Fruit fly (Drosophila melanogaster) whole organism, embryonic: ENCODE data around the gene Aps.

Experiments
- Atf-2 ChIP-seq: fragments of 200-800 bp; sonication (Bioruptor generic); optimal IDR thresholded peaks from 2 replicates; lab custom pipeline; 2016; ENCODE audit warnings: missing biosample characterization, missing genetic modification characterization
- CG10565 ChIP-seq: fragments of 200-800 bp; sonication (Bioruptor generic); optimal IDR thresholded peaks from 3 replicates; lab custom pipeline; 2016; ENCODE audit warnings: missing biosample characterization, mild to moderate bottlenecking, missing genetic modification characterization
- CG13123 ChIP-seq: fragments of 200-800 bp; sonication (Bioruptor generic); optimal IDR thresholded peaks from 2 replicates; lab custom pipeline; 2016; ENCODE audit warnings: missing biosample characterization, missing genetic modification characterization
- CG13424 ChIP-seq: fragments of 200-800 bp; sonication (Bioruptor generic); optimal IDR thresholded peaks from 2 replicates; lab custom pipeline; 2019; ENCODE audit warnings: missing biosample characterization, mild to moderate bottlenecking, missing genetic modification characterization, moderate library complexity
- CG13624 ChIP-seq: fragments of 200-800 bp; sonication (Bioruptor generic); optimal IDR thresholded peaks from 2 replicates; lab custom pipeline; 2016; ENCODE audit warnings: missing biosample characterization, missing genetic modification characterization
- CG1529 ChIP-seq: fragments of 200-800 bp; sonication (Bioruptor generic); optimal IDR thresholded peaks from 3 replicates; lab custom pipeline; 2018; ENCODE audit warnings: missing biosample characterization, missing genetic modification characterization
- CG16813 ChIP-seq: fragments of 200-800 bp; sonication (Bioruptor generic); IDR thresholded peaks from 3 replicates; pipeline ENCODE4 v1.3.6; 2022; ENCODE audit warnings: missing biosample characterization, missing genetic modification characterization; ENCODE audit not compliant: partially characterized antibody
- CG2199 ChIP-seq: fragments of 200-800 bp; sonication (Bioruptor generic); IDR thresholded peaks from 3 replicates; pipeline ENCODE4 v1.3.6; 2022; ENCODE audit warnings: missing biosample characterization, missing genetic modification characterization
- CG2712 ChIP-seq: fragments of 200-800 bp; optimal IDR thresholded peaks from 3 replicates; lab custom pipeline; 2019; ENCODE audit warnings: missing biosample characterization, mild to moderate bottlenecking, missing genetic modification characterization, moderate library complexity
- CG32772 ChIP-seq: fragments of 200-800 bp; sonication (Bioruptor generic); IDR thresholded peaks from 2 replicates; pipeline ENCODE4 v1.3.6; 2022; ENCODE audit warnings: missing biosample characterization, missing genetic modification characterization
- CG3995 ChIP-seq: fragments of 200-800 bp; sonication (Bioruptor generic); optimal IDR thresholded peaks from 3 replicates; lab custom pipeline; 2016; ENCODE audit warnings: missing biosample characterization, missing genetic modification characterization
- CG8478 ChIP-seq: fragments of >200 bp; optimal IDR thresholded peaks from 2 replicates; lab custom pipeline; 2018
- CG9817 ChIP-seq: fragments of 200-800 bp; sonication (Bioruptor generic); optimal IDR thresholded peaks from 2 replicates; lab custom pipeline; 2018; ENCODE audit warnings: missing biosample characterization, mild to moderate bottlenecking, missing genetic modification characterization, moderate library complexity
- CrebB ChIP-seq: fragments of 200-800 bp; sonication (Bioruptor generic); optimal IDR thresholded peaks from 3 replicates; lab custom pipeline; 2018; ENCODE audit warnings: missing biosample characterization, mild to moderate bottlenecking, missing genetic modification characterization
- D ChIP-seq, 2 experiments: fragments of 200-800 bp in 1 of 2; fragments of >200 bp in 1 of 2; sonication (Bioruptor generic) in 1 of 2; optimal IDR thresholded peaks; 2 replicates in 1 of 2; 3 replicates in 1 of 2; lab custom pipeline; 2017; ENCODE audit warnings: mild to moderate bottlenecking in 1 of 2, missing biosample characterization in 1 of 2, missing genetic modification characterization in 1 of 2, missing genetic modification reagents in 1 of 2
- E2f2 ChIP-seq: fragments of 200-800 bp; sonication (Bioruptor generic); IDR thresholded peaks from 2 replicates; pipeline ENCODE4 v1.3.6; 2022; ENCODE audit warnings: missing biosample characterization, missing genetic modification characterization
- Ets65A ChIP-seq: fragments of 200-800 bp; sonication (Bioruptor generic); peaks from one replicate; lab custom pipeline; 2016; ENCODE audit warnings: missing biosample characterization, missing genetic modification characterization
- Hr39 ChIP-seq: fragments of >200 bp; optimal IDR thresholded peaks from 2 replicates; lab custom pipeline; 2017
- Hr51 ChIP-seq, 2 experiments: fragments of 200-800 bp; sonication (Bioruptor generic); optimal IDR thresholded peaks; 2 replicates in 1 of 2; 3 replicates in 1 of 2; lab custom pipeline; 2016 to 2018; ENCODE audit warnings: missing biosample characterization in 2 of 2, missing genetic modification characterization in 2 of 2, mild to moderate bottlenecking in 1 of 2, moderate library complexity in 1 of 2
- Hsf ChIP-seq: fragments of 200-800 bp; sonication (Bioruptor generic); optimal IDR thresholded peaks from 3 replicates; lab custom pipeline; 2016; ENCODE audit warnings: missing biosample characterization, missing genetic modification characterization
- Lpt ChIP-seq: fragments of >200 bp; optimal IDR thresholded peaks from 2 replicates; lab custom pipeline; 2018; ENCODE audit warnings: missing biosample characterization, missing genetic modification characterization
- Med ChIP-seq: fragments of 200-800 bp; sonication (Bioruptor generic); peaks from one replicate; lab custom pipeline; 2016; ENCODE audit warnings: missing biosample characterization, missing genetic modification characterization, mild to moderate bottlenecking, inconsistent platforms, moderate library complexity
- Mes4 ChIP-seq: fragments of 200-800 bp; sonication (Bioruptor generic); optimal IDR thresholded peaks from 2 replicates; lab custom pipeline; 2016; ENCODE audit warnings: missing biosample characterization, missing genetic modification characterization
- Ptx1 ChIP-seq: fragments of 200-800 bp; sonication (Bioruptor generic); IDR thresholded peaks from 2 replicates; pipeline ENCODE4 v1.3.6; 2022; ENCODE audit warnings: missing biosample characterization, missing genetic modification characterization
- Xrp1 ChIP-seq: fragments of 200-800 bp; sonication (Bioruptor generic); IDR thresholded peaks from 2 replicates; pipeline ENCODE4 v1.3.6; 2022; ENCODE audit warnings: missing biosample characterization, missing genetic modification characterization
- ab ChIP-seq: fragments of 200-800 bp; sonication (Bioruptor generic); optimal IDR thresholded peaks from 2 replicates; lab custom pipeline; 2016; ENCODE audit warnings: missing biosample characterization, missing genetic modification characterization
- bbx ChIP-seq: fragments of 200-800 bp; sonication (Bioruptor generic); IDR thresholded peaks from 2 replicates; pipeline ENCODE4 v1.3.6; 2022; ENCODE audit warnings: missing biosample characterization, missing genetic modification characterization; ENCODE audit not compliant: partially characterized antibody
- cas ChIP-seq: fragments of 200-800 bp; sonication (Bioruptor generic); IDR thresholded peaks from 2 replicates; pipeline ENCODE4 v1.3.6; 2022; ENCODE audit warnings: missing biosample characterization, missing genetic modification characterization
- chinmo ChIP-seq: fragments of 200-800 bp; sonication (Bioruptor generic); IDR thresholded peaks from 4 replicates; pipeline ENCODE4 v1.3.6; 2022; ENCODE audit warnings: missing biosample characterization, missing genetic modification characterization; ENCODE audit not compliant: partially characterized antibody
- chm ChIP-seq: fragments of 200-800 bp; sonication (Bioruptor generic); IDR thresholded peaks from 2 replicates; pipeline ENCODE4 v1.3.6; 2022; ENCODE audit warnings: missing biosample characterization, missing genetic modification characterization
- corto ChIP-seq: fragments of 200-800 bp; sonication (Bioruptor generic); optimal IDR thresholded peaks from 2 replicates; lab custom pipeline; 2016; ENCODE audit warnings: missing biosample characterization, mild to moderate bottlenecking, missing genetic modification characterization, moderate library complexity
- crol ChIP-seq: fragments of 200-800 bp; sonication (Bioruptor generic); IDR thresholded peaks from 2 replicates; pipeline ENCODE4 v1.3.6; 2022; ENCODE audit warnings: missing biosample characterization, missing genetic modification characterization
- da ChIP-seq: fragments of 200-800 bp; sonication (Bioruptor generic); optimal IDR thresholded peaks from 2 replicates; lab custom pipeline; 2016; ENCODE audit warnings: missing biosample characterization, missing genetic modification characterization
- ftz-f1 ChIP-seq: fragments of 200-800 bp; sonication (Bioruptor generic); optimal IDR thresholded peaks from 2 replicates; lab custom pipeline; 2016; ENCODE audit warnings: missing biosample characterization, missing genetic modification characterization
- gcm2 ChIP-seq: fragments of 200-800 bp; sonication (Bioruptor generic); optimal IDR thresholded peaks from 2 replicates; lab custom pipeline; 2016; ENCODE audit warnings: missing biosample characterization, missing genetic modification characterization
- knrl ChIP-seq: fragments of 200-800 bp; sonication (Bioruptor generic); IDR thresholded peaks from 3 replicates; pipeline ENCODE4 v1.3.6; 2022; ENCODE audit warnings: missing biosample characterization, missing genetic modification characterization; ENCODE audit not compliant: partially characterized antibody
- lilli ChIP-seq: fragments of 200-800 bp; sonication (Bioruptor generic); optimal IDR thresholded peaks from 3 replicates; lab custom pipeline; 2016; ENCODE audit warnings: missing biosample characterization, missing genetic modification characterization
- org-1 ChIP-seq: fragments of 200-800 bp; sonication (Bioruptor generic); optimal IDR thresholded peaks from 2 replicates; lab custom pipeline; 2017; ENCODE audit warnings: missing biosample characterization, missing genetic modification characterization
- pita ChIP-seq: fragments of 200-800 bp; sonication (Bioruptor generic); optimal IDR thresholded peaks from 2 replicates; lab custom pipeline; 2017; ENCODE audit warnings: missing biosample characterization, mild to moderate bottlenecking, missing genetic modification characterization
- schlank ChIP-seq: fragments of 200-800 bp; sonication (Bioruptor generic); optimal IDR thresholded peaks from 2 replicates; lab custom pipeline; 2018; ENCODE audit warnings: missing biosample characterization, mild to moderate bottlenecking, missing genetic modification characterization
- sens ChIP-seq: fragments of 200-800 bp; sonication (Bioruptor generic); peaks from one replicate; lab custom pipeline; 2016; ENCODE audit warnings: missing biosample characterization, missing genetic modification characterization
- sisA ChIP-seq: fragments of 200-800 bp; sonication (Bioruptor generic); IDR thresholded peaks from 2 replicates; pipeline ENCODE4 v1.3.6; 2022; ENCODE audit warnings: missing biosample characterization, missing genetic modification characterization
- tna ChIP-seq: fragments of 200-800 bp; sonication (Bioruptor generic); IDR thresholded peaks from 2 replicates; pipeline ENCODE4 v1.3.6; 2022; ENCODE audit warnings: missing biosample characterization, missing genetic modification characterization; ENCODE audit not compliant: partially characterized antibody
- zen ChIP-seq: fragments of 200-800 bp; sonication (Bioruptor generic); optimal IDR thresholded peaks from 3 replicates; lab custom pipeline; 2018; ENCODE audit warnings: missing biosample characterization, mild to moderate bottlenecking, missing genetic modification characterization, moderate library complexity
- zfh1 ChIP-seq: fragments of 200-800 bp; sonication (Bioruptor generic); IDR thresholded peaks from 3 replicates; pipeline ENCODE4 v1.3.6; 2022; ENCODE audit warnings: missing biosample characterization, missing genetic modification characterization

Aps gene

dm6 chr3L:10876036-10876435 lies 22.9 kb downstream of the Aps start (continued):
- TF ChIP-seq org-1 (GFP tag; lab: Kevin White, UChicago): no peak
- peak; percentile 55; the same call in 2 of the 3 replicates for TF ChIP-seq CG16813 (GFP tag; lab: Robert Waterston, UW)
- no peak for TF ChIP-seq Atf-2 (GFP tag; lab: Kevin White, UChicago)
- TF ChIP-seq Hr51 (GFP tag; optimal IDR thresholded peaks at IDR 0.05; lab: Kevin White, UChicago): no peak
- no peak for TF ChIP-seq Xrp1
- peak; percentile 66 for TF ChIP-seq E2f2
- TF ChIP-seq CG13624 (GFP tag; lab: Kevin White, UChicago): no peak
- TF ChIP-seq CG1529 (GFP tag; lab: Kevin White, UChicago): no peak
- no peak for TF ChIP-seq CG13424 (tag; lab: Kevin White, UChicago)
- no peak for TF ChIP-seq CG13123

DNA sequence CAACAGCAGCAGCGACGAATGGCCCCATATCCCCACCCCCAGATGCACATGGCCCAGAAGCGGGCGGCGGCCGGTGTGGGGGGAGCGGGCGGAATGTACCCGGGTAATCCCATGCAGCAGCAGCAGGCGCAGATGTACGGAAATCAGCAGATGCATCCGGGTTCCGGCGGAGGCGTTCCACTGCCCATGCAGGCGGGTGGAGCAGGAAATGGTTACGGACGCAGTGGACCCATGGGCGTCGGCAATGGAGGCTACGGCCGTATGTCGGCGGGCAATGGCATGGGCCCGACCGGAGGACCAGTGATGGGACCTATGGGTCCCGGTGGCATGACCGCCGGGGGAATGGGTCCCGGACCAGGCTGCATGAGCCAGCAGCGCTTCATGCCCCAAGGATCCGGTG lies 27.4 kb downstream of the Aps start:
- TF ChIP-seq chinmo (GFP tag; lab: Robert Waterston, UW) (0 out of 4 replicates have a peak, but pooled peaks have one; percentile 28), Hr39 (peak; percentile 74), knrl (GFP tag; lab: Robert Waterston, UW) (0 out of 3 replicates have a peak, but pooled peaks have one; percentile 18), CG3995 (GFP tag; lab: Kevin White, UChicago) (no peak), tna (GFP tag; lab: Robert Waterston, UW) (peak; percentile 64), chm (GFP tag; lab: Robert Waterston, UW) (0 out of 2 replicates have a peak, but pooled peaks have one; percentile 28), CG8478 (lab: Kevin White, UChicago) (peak; percentile 3), Lpt (GFP tag; lab: Kevin White, UChicago) (no peak), sens (GFP tag; lab: Kevin White, UChicago) (peak; percentile 67), sisA (GFP tag; lab: Robert Waterston, UW) (0 out of 2 replicates have a peak, but pooled peaks have one; percentile 10), Med (peak; percentile 18), crol (peak; percentile 28; the same call in 1 of the 2 replicates), bbx (GFP tag; lab: Robert Waterston, UW) (0 out of 2 replicates have a peak, but pooled peaks have one; percentile 14), pita (no peak)

DNA sequence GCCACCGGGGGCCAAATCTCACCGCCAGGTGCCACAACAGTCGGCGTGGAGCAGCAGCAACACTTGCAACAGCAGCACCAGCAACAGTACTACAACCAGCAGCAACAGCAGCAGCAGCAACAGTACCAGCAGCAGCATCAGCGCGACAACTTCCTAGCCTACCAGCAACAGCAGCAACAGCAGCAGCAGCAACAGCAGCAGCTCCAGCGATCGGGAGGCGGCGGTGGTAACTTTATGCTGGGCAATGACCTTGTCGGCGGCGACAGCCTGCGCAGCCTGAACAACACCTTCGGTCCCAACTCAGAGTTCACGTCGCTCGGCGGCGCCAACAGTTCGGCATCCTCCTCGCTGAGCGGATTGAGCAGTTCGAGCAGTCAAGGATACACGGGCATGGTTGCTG lies 28.8 kb downstream of the Aps start:
- no peak for TF ChIP-seq CG2199 (GFP tag; lab: Robert Waterston, UW)
- peak; percentile 11 for TF ChIP-seq Ets65A (GFP tag; lab: Kevin White, UChicago)
- TF ChIP-seq CG2712 (tag; lab: Kevin White, UChicago): no peak
- TF ChIP-seq schlank (tag; lab: Kevin White, UChicago): no peak
- TF ChIP-seq CG32772: no peak
- no peak for TF ChIP-seq D (optimal IDR thresholded peaks at IDR 0.05; lab: Kevin White, UChicago)
- TF ChIP-seq D (GFP tag; optimal IDR thresholded peaks at IDR 0.05; lab: Kevin White, UChicago): no peak
- TF ChIP-seq CrebB (tag; lab: Kevin White, UChicago): no peak
- peak; percentile 70 for TF ChIP-seq CG8478 (lab: Kevin White, UChicago)
- no peak for TF ChIP-seq zen (tag; lab: Kevin White, UChicago)
- TF ChIP-seq Lpt (GFP tag; lab: Kevin White, UChicago): no peak
- no peak for TF ChIP-seq corto (GFP tag; lab: Kevin White, UChicago)
- no peak for TF ChIP-seq CG16813 (GFP tag; lab: Robert Waterston, UW)
- TF ChIP-seq Med: peak; percentile 38
- TF ChIP-seq ftz-f1 (GFP tag; lab: Kevin White, UChicago): no peak
- no peak for TF ChIP-seq Ptx1 (GFP tag; lab: Robert Waterston, UW)
- no peak for TF ChIP-seq ab
- no peak for TF ChIP-seq gcm2 (GFP tag; lab: Kevin White, UChicago)
- TF ChIP-seq Hsf (GFP tag; lab: Kevin White, UChicago): no peak
- TF ChIP-seq CG9817 (tag; lab: Kevin White, UChicago): no peak
- no peak for TF ChIP-seq lilli
- TF ChIP-seq CG10565 (GFP tag; lab: Kevin White, UChicago): no peak
- no peak for TF ChIP-seq da (GFP tag; lab: Kevin White, UChicago)
- TF ChIP-seq zfh1: 0 out of 3 replicates have a peak, but pooled peaks have one; percentile 9
- TF ChIP-seq Mes4: no peak
- no peak for TF ChIP-seq cas (GFP tag; lab: Robert Waterston, UW)
